Worm (Caenorhabditis elegans) whole organism, L2 larva: ENCODE data around the gene K09E9.7.

Experiments used
- C34F6.9 ChIP-seq: fragments of 150-350 bp; optimal IDR thresholded peaks from 2 replicates; lab custom pipeline; 2014; ENCODE audit warnings: missing biosample characterization, missing genetic modification characterization
- F13H6.1 ChIP-seq: sonication (generic microtip); optimal IDR thresholded peaks from 2 replicates; lab custom pipeline; 2016; ENCODE audit warnings: missing genetic modification characterization, missing compliant biosample characterization
- R02D3.7 ChIP-seq: fragments of 150-350 bp; optimal IDR thresholded peaks from 2 replicates; lab custom pipeline; 2014; ENCODE audit warnings: missing biosample characterization, missing genetic modification characterization
- Y55F3AM.14 ChIP-seq: fragments of 200-800 bp; sonication (Bioruptor generic); optimal IDR thresholded peaks from 2 replicates; lab custom pipeline; 2018; ENCODE audit warnings: mild to moderate bottlenecking, missing genetic modification characterization, missing compliant biosample characterization
- ZK546.5 ChIP-seq: sonication (generic microtip); optimal IDR thresholded peaks from 2 replicates; lab custom pipeline; 2017; ENCODE audit warnings: missing biosample characterization, missing genetic modification characterization
- alr-1 ChIP-seq: fragments of 150-350 bp; optimal IDR thresholded peaks from 2 replicates; lab custom pipeline; 2014; ENCODE audit warnings: missing biosample characterization, missing genetic modification characterization
- aly-2 ChIP-seq: fragments of 150-350 bp; optimal IDR thresholded peaks from 2 replicates; lab custom pipeline; 2014; ENCODE audit warnings: missing biosample characterization, missing genetic modification characterization
- ama-1 ChIP-seq: fragments of 150-350 bp; optimal IDR thresholded peaks from 2 replicates; lab custom pipeline; 2018; ENCODE audit warnings: inconsistent platforms
- blmp-1 ChIP-seq: sonication (generic microtip); optimal IDR thresholded peaks from 2 replicates; lab custom pipeline; 2017; ENCODE audit warnings: missing genetic modification characterization, mild to moderate bottlenecking, missing compliant biosample characterization, antibody characterized with exemption, moderate library complexity; ENCODE audit not compliant: insufficient read depth
- ceh-16 ChIP-seq: fragments of 150-350 bp; optimal IDR thresholded peaks from 2 replicates; lab custom pipeline; 2014; ENCODE audit warnings: missing biosample characterization, missing genetic modification characterization
- ceh-82 ChIP-seq: fragments of 150-350 bp; optimal IDR thresholded peaks from 2 replicates; lab custom pipeline; 2014; ENCODE audit warnings: missing biosample characterization, missing genetic modification characterization
- crh-2 ChIP-seq: sonication (generic microtip); optimal IDR thresholded peaks from 2 replicates; lab custom pipeline; 2017; ENCODE audit warnings: missing biosample characterization, missing genetic modification characterization
- egl-27 ChIP-seq: sonication (generic microtip); optimal IDR thresholded peaks from 3 replicates; lab custom pipeline; 2017; ENCODE audit warnings: missing biosample characterization, missing genetic modification reagents, missing genetic modification characterization
- elt-1 ChIP-seq: fragments of 150-350 bp; optimal IDR thresholded peaks from 2 replicates; lab custom pipeline; 2014; ENCODE audit warnings: missing biosample characterization, missing genetic modification characterization
- elt-3 ChIP-seq: sonication (generic microtip); optimal IDR thresholded peaks from 2 replicates; lab custom pipeline; 2017; ENCODE audit warnings: missing biosample characterization, missing genetic modification characterization
- fos-1 ChIP-seq: fragments of 150-350 bp; optimal IDR thresholded peaks from 2 replicates; lab custom pipeline; 2014; ENCODE audit warnings: missing biosample characterization, missing genetic modification characterization
- gmeb-1 ChIP-seq: fragments of 150-350 bp; optimal IDR thresholded peaks from 2 replicates; lab custom pipeline; 2014; ENCODE audit warnings: missing biosample characterization, missing genetic modification characterization
- lin-11 ChIP-seq: fragments of 150-350 bp; sonication (generic microtip); optimal IDR thresholded peaks from 2 replicates; lab custom pipeline; 2014; ENCODE audit warnings: missing biosample characterization, missing genetic modification characterization, inconsistent platforms, mixed read lengths
- lin-13 ChIP-seq: fragments of 150-350 bp; optimal IDR thresholded peaks from 2 replicates; lab custom pipeline; 2014; ENCODE audit warnings: missing biosample characterization, missing genetic modification reagents, missing genetic modification characterization
- lin-39 ChIP-seq: fragments of 150-350 bp; optimal IDR thresholded peaks from 2 replicates; lab custom pipeline; 2014; ENCODE audit warnings: missing biosample characterization, missing genetic modification reagents, missing genetic modification characterization
- lsy-2 ChIP-seq, 2 experiments: fragments of 150-350 bp in 1 of 2; sonication (generic microtip) in 1 of 2; optimal IDR thresholded peaks; 2 replicates each; lab custom pipeline; 2014 to 2017; ENCODE audit warnings: missing biosample characterization in 2 of 2, missing genetic modification characterization in 2 of 2
- mab-5 ChIP-seq: fragments of 150-350 bp; optimal IDR thresholded peaks from 2 replicates; lab custom pipeline; 2014; ENCODE audit warnings: missing biosample characterization, missing genetic modification characterization
- mdl-1 ChIP-seq, 2 experiments: fragments of 150-350 bp in 1 of 2; sonication (generic microtip) in 1 of 2; optimal IDR thresholded peaks; 2 replicates each; lab custom pipeline; 2017; ENCODE audit warnings: missing biosample characterization in 2 of 2, missing genetic modification characterization in 2 of 2
- nhr-10 ChIP-seq: sonication (generic microtip); optimal IDR thresholded peaks from 2 replicates; lab custom pipeline; 2017; ENCODE audit warnings: missing biosample characterization, missing genetic modification characterization
- nhr-11 ChIP-seq: fragments of 150-350 bp; optimal IDR thresholded peaks from 2 replicates; lab custom pipeline; 2014; ENCODE audit warnings: missing biosample characterization, missing genetic modification characterization
- nhr-12 ChIP-seq: fragments of 150-350 bp; optimal IDR thresholded peaks from 2 replicates; lab custom pipeline; 2014; ENCODE audit warnings: missing biosample characterization, missing genetic modification characterization
- nhr-129 ChIP-seq: fragments of 150-350 bp; optimal IDR thresholded peaks from 2 replicates; lab custom pipeline; 2014; ENCODE audit warnings: missing biosample characterization, missing genetic modification characterization
- nhr-21 ChIP-seq: fragments of 150-350 bp; optimal IDR thresholded peaks from 2 replicates; lab custom pipeline; 2014; ENCODE audit warnings: missing biosample characterization, missing genetic modification characterization
- nhr-23 ChIP-seq: fragments of 150-350 bp; optimal IDR thresholded peaks from 2 replicates; lab custom pipeline; 2014; ENCODE audit warnings: missing biosample characterization, missing genetic modification reagents, missing genetic modification characterization
- nhr-237 ChIP-seq: fragments of 150-350 bp; optimal IDR thresholded peaks from 2 replicates; lab custom pipeline; 2014; ENCODE audit warnings: missing biosample characterization, missing genetic modification characterization
- nhr-25 ChIP-seq: fragments of 150-350 bp; sonication (generic microtip); optimal IDR thresholded peaks from 3 replicates; lab custom pipeline; 2014; ENCODE audit warnings: missing biosample characterization, missing genetic modification characterization
- nhr-6 ChIP-seq: fragments of 150-350 bp; optimal IDR thresholded peaks from 2 replicates; lab custom pipeline; 2014; ENCODE audit warnings: missing biosample characterization, missing genetic modification characterization
- nhr-77 ChIP-seq: fragments of 150-350 bp; optimal IDR thresholded peaks from 2 replicates; lab custom pipeline; 2014; ENCODE audit warnings: missing biosample characterization, missing genetic modification characterization
- peb-1 ChIP-seq: fragments of 150-350 bp; optimal IDR thresholded peaks from 2 replicates; lab custom pipeline; 2014; ENCODE audit warnings: missing biosample characterization, missing genetic modification characterization
- sem-4 ChIP-seq: fragments of 150-350 bp; optimal IDR thresholded peaks from 2 replicates; lab custom pipeline; 2014; ENCODE audit warnings: missing biosample characterization, missing genetic modification reagents, missing genetic modification characterization
- skn-1 ChIP-seq: sonication (generic microtip); optimal IDR thresholded peaks from 2 replicates; lab custom pipeline; 2017; ENCODE audit warnings: missing biosample characterization, missing genetic modification characterization
- sma-3 ChIP-seq: sonication (generic microtip); optimal IDR thresholded peaks from 2 replicates; lab custom pipeline; 2016; ENCODE audit warnings: missing genetic modification reagents, missing genetic modification characterization, missing compliant biosample characterization
- sma-9 ChIP-seq, 2 experiments: fragments of 150-350 bp in 1 of 2; sonication (generic microtip) in 1 of 2; optimal IDR thresholded peaks; 2 replicates each; lab custom pipeline; 2014 to 2016; ENCODE audit warnings: missing genetic modification characterization in 2 of 2, mild to moderate bottlenecking in 1 of 2, missing biosample characterization in 1 of 2, missing compliant biosample characterization in 1 of 2, missing genetic modification reagents in 1 of 2, moderate library complexity in 1 of 2
- snpc-4 ChIP-seq: fragments of 150-350 bp; optimal IDR thresholded peaks from 2 replicates; lab custom pipeline; 2014; ENCODE audit warnings: missing biosample characterization, missing genetic modification characterization
- unc-39 ChIP-seq: fragments of 150-350 bp; optimal IDR thresholded peaks from 2 replicates; lab custom pipeline; 2014; ENCODE audit warnings: missing biosample characterization, missing genetic modification characterization
- unc-55 ChIP-seq: fragments of 150-350 bp; sonication (generic microtip); optimal IDR thresholded peaks from 3 replicates; lab custom pipeline; 2014; ENCODE audit warnings: missing biosample characterization, missing genetic modification reagents, missing genetic modification characterization
- unc-62 ChIP-seq: fragments of 150-350 bp; optimal IDR thresholded peaks from 2 replicates; lab custom pipeline; 2014; ENCODE audit warnings: missing biosample characterization, missing genetic modification reagents, missing genetic modification characterization
- zag-1 ChIP-seq: fragments of 150-350 bp; optimal IDR thresholded peaks from 2 replicates; lab custom pipeline; 2014; ENCODE audit warnings: missing biosample characterization, missing genetic modification characterization
- ztf-1 ChIP-seq: fragments of 200-800 bp; sonication (Bioruptor generic); conservative IDR thresholded peaks from 2 replicates; pipeline ENCODE4 v1.3.6; 2022; ENCODE audit warnings: missing genetic modification characterization, missing compliant biosample characterization
- ztf-11 ChIP-seq: sonication (generic microtip); optimal IDR thresholded peaks from 2 replicates; lab custom pipeline; 2017; ENCODE audit warnings: missing biosample characterization, missing genetic modification characterization
- ztf-4 ChIP-seq: fragments of 150-350 bp; optimal IDR thresholded peaks from 2 replicates; lab custom pipeline; 2014; ENCODE audit warnings: missing biosample characterization, missing genetic modification characterization

Gene K09E9.7

ce11 chrX:15606585-15607276, 34.0 kb upstream of the K09E9.7 start, which contains the start of gene rab-14 (continued):
- peak; percentile 21 for TF ChIP-seq ceh-16 (tag; lab: Kevin White, UChicago)
- TF ChIP-seq elt-1 = no peak
- TF ChIP-seq R02D3.7 (tag; lab: Kevin White, UChicago) = no peak
- peak; percentile 66 for TF ChIP-seq lin-11
- peak; percentile 81 for TF ChIP-seq sem-4 (tag; lab: Kevin White, UChicago)
- TF ChIP-seq egl-27 (tag; lab: Kevin White, UChicago) = peak; percentile 51
- peak; percentile 27 for TF ChIP-seq ceh-82 (tag; lab: Kevin White, UChicago)
- no peak for TF ChIP-seq aly-2 (tag; lab: Kevin White, UChicago)
- TF ChIP-seq unc-39 (tag; lab: Kevin White, UChicago) = no peak
- TF ChIP-seq nhr-21 = peak; percentile 70
- TF ChIP-seq blmp-1 (tag; lab: Kevin White, UChicago) = no peak
- peak; percentile 41 for TF ChIP-seq mab-5 (tag; lab: Kevin White, UChicago)
- peak; percentile 70 for TF ChIP-seq Y55F3AM.14 (GFP tag; lab: Kevin White, UChicago)
- no peak for TF ChIP-seq nhr-12 (tag; lab: Kevin White, UChicago)
- peak; percentile 29 for TF ChIP-seq snpc-4 (tag; lab: Kevin White, UChicago)
- no peak for TF ChIP-seq nhr-10
- peak; percentile 78 for TF ChIP-seq unc-55
- TF ChIP-seq sma-9 (GFP tag; optimal IDR thresholded peaks at IDR 0.05; lab: Kevin White, UChicago) = peak; percentile 51
- no peak for TF ChIP-seq sma-9 (tag; optimal IDR thresholded peaks at IDR 0.05; lab: Kevin White, UChicago)
- TF ChIP-seq lin-39 (tag; lab: Kevin White, UChicago) = no peak
- no peak for TF ChIP-seq unc-62 (GFP tag; lab: Kevin White, UChicago)
- peak; percentile 24 to 81 for TF ChIP-seq lsy-2 (tag; optimal IDR thresholded peaks at IDR 0.05; lab: Kevin White, UChicago)
- peak; percentile 59 for TF ChIP-seq fos-1 (tag; lab: Kevin White, UChicago)
- TF ChIP-seq C34F6.9 (tag; lab: Kevin White, UChicago) = peak; percentile 61

- TF ChIP-seq unc-62 (GFP tag; lab: Kevin White, UChicago) (peak; percentile 76), lsy-2 (tag; optimal IDR thresholded peaks at IDR 0.05; lab: Kevin White, UChicago) (peak; percentile 77 to 85), nhr-23 (no peak), egl-27 (tag; lab: Kevin White, UChicago) (peak; percentile 83), gmeb-1 (tag; lab: Kevin White, UChicago) (peak; percentile 77), unc-39 (tag; lab: Kevin White, UChicago) (no peak), ztf-11 (tag; lab: Kevin White, UChicago) (no peak), elt-3 (tag; lab: Kevin White, UChicago) (no peak), ZK546.5 (peak; percentile 19), nhr-25 (tag; lab: Kevin White, UChicago) (peak; percentile 96), lin-39 (tag; lab: Kevin White, UChicago) (no peak), aly-2 (tag; lab: Kevin White, UChicago) (no peak), R02D3.7 (tag; lab: Kevin White, UChicago) (no peak), snpc-4 (tag; lab: Kevin White, UChicago) (peak; percentile 66), nhr-77 (tag; lab: Kevin White, UChicago) (no peak), sem-4 (tag; lab: Kevin White, UChicago) (peak; percentile 87), skn-1 (peak; percentile 87), mab-5 (tag; lab: Kevin White, UChicago) (peak; percentile 45), ztf-1 (GFP tag; lab: Robert Waterston, UW) (no peak), nhr-129 (tag; lab: Kevin White, UChicago) (peak; percentile 97), ztf-4 (tag; lab: Kevin White, UChicago) (peak; percentile 85), unc-55 (peak; percentile 97), nhr-11 (tag; lab: Kevin White, UChicago) (peak; percentile 68), fos-1 (tag; lab: Kevin White, UChicago) (peak; percentile 96), nhr-237 (tag; lab: Kevin White, UChicago) (no peak), sma-9 (GFP tag; optimal IDR thresholded peaks at IDR 0.05; lab: Kevin White, UChicago) (peak; percentile 97), sma-9 (tag; optimal IDR thresholded peaks at IDR 0.05; lab: Kevin White, UChicago) (no peak), F13H6.1 (peak; percentile 94), zag-1 (peak; percentile 81), nhr-10 (peak; percentile 70), C34F6.9 (tag; lab: Kevin White, UChicago) (peak; percentile 96), sma-3 (GFP tag; lab: Kevin White, UChicago) (peak; percentile 95), peb-1 (tag; lab: Kevin White, UChicago) (no peak), ama-1 (lab: Kevin White, UChicago) (peak; percentile 36), crh-2 (tag; lab: Kevin White, UChicago) (peak; percentile 98), mdl-1 (tag; optimal IDR thresholded peaks at IDR 0.05; lab: Kevin White, UChicago) (peak; percentile 97 to 99), nhr-6 (tag; lab: Kevin White, UChicago) (peak; percentile 91), ceh-16 (tag; lab: Kevin White, UChicago) (peak; percentile 42), nhr-12 (tag; lab: Kevin White, UChicago) (peak; percentile 21), lin-11 (peak; percentile 88), alr-1 (tag; lab: Kevin White, UChicago) (peak; percentile 10), lin-13 (GFP tag; lab: Kevin White, UChicago) (peak; percentile 87), ceh-82 (tag; lab: Kevin White, UChicago) (peak; percentile 51), blmp-1 (tag; lab: Kevin White, UChicago) (peak; percentile 41), Y55F3AM.14 (GFP tag; lab: Kevin White, UChicago) (peak; percentile 74), nhr-21 (peak; percentile 92)
- TF ChIP-seq, all 48 proteins: peak for 34
Measured at ce11 chrX:15607498-15608019, 33.1 kb upstream of the K09E9.7 start, which contains the start of gene nipi-3. nipi-3 (plus strand) TSS chrX:15607969.
